Worm (Caenorhabditis elegans): ENCODE measurements around the gene srw-51.

The srw-51 gene

DNA sequence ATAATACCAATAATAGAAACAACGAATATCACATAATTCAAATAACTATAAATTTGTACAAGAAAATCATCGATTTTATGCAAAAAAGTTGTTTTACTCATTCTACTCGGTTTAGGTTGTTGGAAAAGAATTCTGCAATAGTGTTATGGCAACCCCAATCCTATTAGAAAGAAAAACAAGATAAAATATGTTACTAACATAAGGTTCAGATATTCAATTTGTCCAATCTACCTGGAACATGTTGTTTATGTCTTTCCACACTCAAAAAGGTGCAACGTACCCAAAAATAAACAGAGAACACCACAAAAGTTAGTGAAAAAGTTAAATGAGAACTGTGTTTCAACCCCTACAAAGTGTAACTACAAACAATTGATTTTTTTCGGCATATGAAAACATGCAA, at the start of gene srw-51:
srw-51 (minus strand) TSS at position 101 of the 400 bp plus-strand sequence.
- TF ChIP-seq mec-3 (tag; optimal IDR thresholded peaks at IDR 0.05; ENCODE audit: borderline replicate concordance) (no peak), elt-4 (tag; optimal IDR thresholded peaks at IDR 0.05) (no peak), Y22D7AL.16 (tag; optimal IDR thresholded peaks at IDR 0.05) (no peak), ceh-30 (tag; optimal IDR thresholded peaks at IDR 0.05) (no peak), ahr-1 (tag; optimal IDR thresholded peaks at IDR 0.05) (no peak), hlh-13 (GFP tag; optimal IDR thresholded peaks at IDR 0.05) (no peak), npax-4 (tag; optimal IDR thresholded peaks at IDR 0.05) (no peak)

DNA sequence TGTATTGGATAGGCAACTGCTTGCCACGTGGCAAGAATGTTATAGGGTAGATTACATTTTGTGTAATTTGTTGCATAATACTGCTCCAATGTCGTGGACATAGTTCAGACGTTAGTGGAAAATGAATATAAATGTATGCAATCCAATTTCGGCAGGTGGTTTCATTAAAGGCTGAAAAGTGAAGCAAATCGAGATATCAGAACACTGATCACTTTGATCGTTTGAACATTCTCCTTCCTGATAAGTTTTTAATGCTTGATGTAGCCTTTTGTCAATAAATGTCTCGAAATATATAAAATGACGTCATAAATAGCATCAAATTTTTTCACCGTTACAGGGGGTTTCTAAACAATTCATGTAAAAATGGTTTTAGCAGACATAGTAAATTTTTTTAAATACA, 49.6 kb upstream of the srw-51 start, which contains the start of gene srh-109:
srh-109 (minus strand) TSS at position 101 of the 400 bp plus-strand sequence.
- no peak for TF ChIP-seq rnt-1 (tag; optimal IDR thresholded peaks at IDR 0.05)
- no peak for TF ChIP-seq nfya-1 (tag; optimal IDR thresholded peaks at IDR 0.05)
- TF ChIP-seq pag-3 (tag; optimal IDR thresholded peaks at IDR 0.05; ENCODE audit: borderline replicate concordance) = no peak
- TF ChIP-seq ref-2 (tag; optimal IDR thresholded peaks at IDR 0.05) = no peak
- no peak for TF ChIP-seq fkh-6 (tag; optimal IDR thresholded peaks at IDR 0.05)
- no peak for TF ChIP-seq ceh-9 (tag; optimal IDR thresholded peaks at IDR 0.05)
- no peak for TF ChIP-seq dmd-4 (tag; optimal IDR thresholded peaks at IDR 0.05; ENCODE audit: borderline replicate concordance)
- TF ChIP-seq sox-4 (tag; optimal IDR thresholded peaks at IDR 0.05) = no peak
- no peak for TF ChIP-seq ztf-16 (tag; optimal IDR thresholded peaks at IDR 0.05)
- TF ChIP-seq lin-11 (tag; optimal IDR thresholded peaks at IDR 0.05) = no peak
- no peak for TF ChIP-seq sox-2 (GFP tag; IDR thresholded peaks at IDR 0.05)
- TF ChIP-seq pha-2 (tag; optimal IDR thresholded peaks at IDR 0.05) = no peak
- no peak for TF ChIP-seq tbx-7 (tag; optimal IDR thresholded peaks at IDR 0.05)
- no peak for TF ChIP-seq ceh-6 (GFP tag; optimal IDR thresholded peaks at IDR 0.05)
- TF ChIP-seq pat-9 (tag; optimal IDR thresholded peaks at IDR 0.05) = no peak
- TF ChIP-seq unc-3 (GFP tag; conservative IDR thresholded peaks at IDR 0.05) = no peak
- no peak for TF ChIP-seq unc-3 (tag; optimal IDR thresholded peaks at IDR 0.05)
- no peak for TF ChIP-seq hlh-30 (tag; optimal IDR thresholded peaks at IDR 0.05; ENCODE audit: insufficient read depth)
- TF ChIP-seq ceh-30 (tag; optimal IDR thresholded peaks at IDR 0.05) = no peak
- no peak for TF ChIP-seq Y22D7AL.16 (tag; optimal IDR thresholded peaks at IDR 0.05)

DNA sequence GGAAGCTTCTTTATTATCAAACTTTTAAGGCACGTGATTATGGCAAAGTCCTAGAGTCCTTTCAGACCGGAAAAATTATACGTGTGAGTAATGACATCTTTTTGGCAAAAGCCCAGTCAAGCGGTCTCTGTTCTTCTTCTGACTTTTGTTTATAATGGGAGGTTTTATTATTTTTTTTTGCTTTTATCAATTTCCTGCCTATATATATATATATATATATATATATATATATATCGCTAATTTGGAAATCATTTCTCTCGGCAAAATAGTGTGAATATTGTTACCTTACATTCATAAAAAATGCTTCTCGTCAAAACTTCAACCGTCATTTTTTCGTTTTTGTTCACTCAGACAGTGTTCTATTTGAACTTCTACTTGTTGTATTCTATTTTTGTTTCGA, 47.0 kb upstream of the srw-51 start, which contains the start of gene srbc-62:
srbc-62 (plus strand) TSS at position 301 of the 400 bp plus-strand sequence.
- TF ChIP-seq syd-9 (tag; optimal IDR thresholded peaks at IDR 0.05) (no peak), ets-4 (tag; optimal IDR thresholded peaks at IDR 0.05) (no peak), dve-1 (tag; optimal IDR thresholded peaks at IDR 0.05) (no peak), lin-11 (tag; optimal IDR thresholded peaks at IDR 0.05) (no peak), elt-4 (tag; optimal IDR thresholded peaks at IDR 0.05) (no peak), unc-55 (GFP tag; optimal IDR thresholded peaks at IDR 0.05) (no peak), ceh-9 (tag; optimal IDR thresholded peaks at IDR 0.05) (no peak), T23F11.4 (GFP tag; optimal IDR thresholded peaks at IDR 0.05) (no peak), Y22D7AL.16 (tag; optimal IDR thresholded peaks at IDR 0.05) (no peak), unc-42 (tag; optimal IDR thresholded peaks at IDR 0.05) (no peak), ceh-30 (tag; optimal IDR thresholded peaks at IDR 0.05) (no peak), npax-4 (tag; optimal IDR thresholded peaks at IDR 0.05) (no peak), sdc-2 (tag; optimal IDR thresholded peaks at IDR 0.05) (no peak)

DNA sequence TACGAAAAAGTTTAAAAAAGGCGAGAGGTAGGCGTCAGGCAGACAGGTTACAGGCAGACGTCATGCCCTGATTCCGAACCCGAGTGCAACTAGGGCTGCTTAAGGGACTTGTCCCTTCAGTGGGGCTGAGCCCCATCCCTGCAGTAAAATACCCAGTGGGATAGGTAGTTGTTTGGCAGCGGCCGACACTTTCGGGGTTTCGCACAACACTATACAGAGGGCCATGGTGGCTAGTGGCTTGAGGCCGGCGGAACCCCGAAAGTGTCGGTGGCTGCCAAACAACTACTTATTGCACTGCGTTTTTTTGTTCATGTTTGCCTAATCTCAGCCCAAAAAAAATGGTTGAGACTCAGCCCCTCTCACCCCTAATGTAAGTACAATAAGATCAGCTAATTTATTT, 44.9 kb upstream of the srw-51 start:
- no peak for TF ChIP-seq ceh-22 (tag; optimal IDR thresholded peaks at IDR 0.05)
- TF ChIP-seq unc-86 (tag; optimal IDR thresholded peaks at IDR 0.05) = no peak
- no peak for TF ChIP-seq K02D7.2 (tag; optimal IDR thresholded peaks at IDR 0.05)
- no peak for TF ChIP-seq ref-2 (tag; optimal IDR thresholded peaks at IDR 0.05)
- TF ChIP-seq ceh-31 (tag; optimal IDR thresholded peaks at IDR 0.05) = no peak
- no peak for TF ChIP-seq pqm-1 (tag; optimal IDR thresholded peaks at IDR 0.05)
- TF ChIP-seq fax-1 (tag; optimal IDR thresholded peaks at IDR 0.05) = no peak
- no peak for TF ChIP-seq hlh-13 (GFP tag; optimal IDR thresholded peaks at IDR 0.05)
- no peak for TF ChIP-seq hlh-15 (tag; optimal IDR thresholded peaks at IDR 0.05)
- TF ChIP-seq sox-2 (GFP tag; IDR thresholded peaks at IDR 0.05) = no peak
- TF ChIP-seq syd-9 (tag; optimal IDR thresholded peaks at IDR 0.05) = no peak
- TF ChIP-seq F13H6.1 (tag; optimal IDR thresholded peaks at IDR 0.05) = no peak
- no peak for TF ChIP-seq nfya-1 (tag; optimal IDR thresholded peaks at IDR 0.05)
- no peak for TF ChIP-seq unc-3 (GFP tag; conservative IDR thresholded peaks at IDR 0.05)
- TF ChIP-seq unc-3 (tag; optimal IDR thresholded peaks at IDR 0.05) = no peak
- TF ChIP-seq elt-2 (tag; optimal IDR thresholded peaks at IDR 0.05) = no peak
